Fruit fly (Drosophila melanogaster) S2 (cell line): Measurements from ENCODE around the gene tex.

Experiments
- CG8478 ChIP-seq: fragments of >200 bp; optimal IDR thresholded peaks from 2 replicates; lab custom pipeline; 2018
- CTCF ChIP-seq, 2 experiments: fragments of >200 bp; optimal IDR thresholded peaks; 2 replicates each; lab custom pipeline; 2018

DNA sequence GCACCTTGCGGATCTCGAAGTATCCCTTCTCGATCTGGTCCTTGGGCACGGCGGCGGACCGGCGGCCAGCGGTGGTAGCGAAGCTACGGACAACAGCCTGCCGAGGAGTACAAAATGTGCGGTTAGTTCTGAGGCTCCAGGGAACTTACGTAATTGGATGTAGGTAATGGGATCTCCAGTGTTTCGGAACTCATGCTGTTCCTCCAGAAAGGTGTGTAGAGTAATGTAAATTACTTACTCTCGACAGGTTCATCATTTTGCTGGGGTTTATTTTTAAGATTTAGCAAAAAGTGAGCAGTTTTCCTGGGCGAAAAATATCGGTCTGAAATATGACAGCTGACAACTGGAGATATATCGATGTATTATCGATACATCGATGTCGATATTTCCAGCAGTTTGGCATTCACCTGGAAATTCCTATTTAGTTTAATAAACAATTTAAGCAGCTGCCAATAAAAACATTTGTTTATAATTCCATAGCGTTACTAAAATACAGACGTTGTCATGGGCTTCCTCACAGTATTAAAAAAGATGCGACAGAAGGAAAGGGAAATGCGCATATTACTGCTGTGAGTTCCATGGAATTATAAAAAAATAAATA, 32.3 kb upstream of the tex start, which contains the start of the genes COX7A and Arl2:
- TF ChIP-seq CG8478 (lab: Kevin White, UChicago) (no peak), CTCF (optimal IDR thresholded peaks at IDR 0.05; lab: Kevin White, UChicago) (peak in 1 of 2 experiments; percentile 16)
